Worm (Caenorhabditis elegans): ENCODE measurements around the gene C14C10.1.

The C14C10.1 gene

ce11 chrV:12637238-12637690, 49.1 kb downstream of the C14C10.1 start, which contains the start of gene F56H9.2:
TSS of gene F56H9.2 (plus strand) at chrV:12637663.
- TF ChIP-seq tab-1 (GFP tag; IDR thresholded peaks at IDR 0.05), result no peak
- no peak for TF ChIP-seq med-1 (GFP tag; optimal IDR thresholded peaks at IDR 0.05; ENCODE audit: insufficient read depth)
- no peak for TF ChIP-seq ztf-29 (GFP tag; IDR thresholded peaks at IDR 0.05)
- no peak for TF ChIP-seq ref-1 (GFP tag; conservative IDR thresholded peaks at IDR 0.05)
- 0 out of 2 replicates have a peak, but pooled peaks have one; percentile 48 for TF ChIP-seq ztf-23 (GFP tag; IDR thresholded peaks at IDR 0.05)

- TF ChIP-seq ref-1 (GFP tag; conservative IDR thresholded peaks at IDR 0.05) (no peak), tab-1 (GFP tag; IDR thresholded peaks at IDR 0.05) (no peak), klf-2 (GFP tag; conservative IDR thresholded peaks at IDR 0.05) (no peak), ztf-29 (GFP tag; IDR thresholded peaks at IDR 0.05) (no peak), flt-1 (GFP tag; IDR thresholded peaks at IDR 0.05) (no peak), T22C8.4 (GFP tag; IDR thresholded peaks at IDR 0.05) (no peak), med-1 (GFP tag; optimal IDR thresholded peaks at IDR 0.05; ENCODE audit: insufficient read depth) (no peak), ztf-23 (GFP tag; IDR thresholded peaks at IDR 0.05) (no peak), cog-1 (tag; optimal IDR thresholded peaks at IDR 0.05) (no peak)
Observed at ce11 chrV:12637764-12638502, 49.8 kb downstream of the C14C10.1 start.

Measured in whole organism, midembryonic.